Fruit fly (Drosophila melanogaster) whole organism, larva: Measurements from ENCODE around the gene CG14659.

Experiments used
- noc ChIP-seq: fragments of 200-800 bp; sonication (Bioruptor generic); optimal IDR thresholded peaks from 3 replicates; lab custom pipeline; 2019; ENCODE audit warnings: missing biosample characterization, mild to moderate bottlenecking, missing genetic modification characterization, moderate library complexity

Gene CG14659

DNA sequence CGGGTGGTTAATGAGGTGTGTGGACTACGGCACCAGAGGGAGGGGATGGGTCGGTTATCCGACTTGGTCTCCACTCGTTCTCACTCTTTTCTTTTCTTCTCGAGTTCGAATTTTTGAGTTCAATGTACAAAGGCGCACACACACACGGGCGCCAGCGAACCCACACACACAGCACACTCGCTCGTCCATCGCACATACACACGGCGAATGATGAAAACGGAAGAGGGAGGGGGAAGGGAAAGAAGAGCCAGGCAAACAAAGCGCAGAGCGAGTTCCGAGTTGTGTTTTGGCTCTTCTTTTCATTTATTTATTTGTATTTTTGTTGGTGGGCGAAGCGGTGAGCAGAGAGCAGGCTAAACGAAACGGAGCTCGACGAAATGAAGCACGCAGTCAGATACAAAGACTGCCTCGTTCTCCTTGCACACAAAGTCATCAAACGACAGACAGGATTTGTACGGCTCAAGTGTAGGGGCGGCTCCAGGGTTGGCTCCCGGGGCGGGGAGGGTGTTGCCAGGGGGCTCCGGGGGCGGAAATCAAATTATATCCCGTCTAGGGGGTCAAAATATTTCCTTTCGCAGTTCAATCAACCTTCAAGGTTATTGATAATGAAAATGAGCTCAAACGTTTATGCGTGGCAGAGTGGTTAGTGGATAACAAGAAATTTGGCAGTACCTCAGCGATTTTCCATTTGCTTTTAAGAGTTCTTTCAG lies 21.0 kb downstream of the CG14659 start:
- no peak for TF ChIP-seq noc (tag; lab: Kevin White, UChicago)

- no peak for TF ChIP-seq noc (tag; lab: Kevin White, UChicago)
These were observed 23.5 kb downstream of the CG14659 start for dm6 chr3R:4807582-4807981.

DNA sequence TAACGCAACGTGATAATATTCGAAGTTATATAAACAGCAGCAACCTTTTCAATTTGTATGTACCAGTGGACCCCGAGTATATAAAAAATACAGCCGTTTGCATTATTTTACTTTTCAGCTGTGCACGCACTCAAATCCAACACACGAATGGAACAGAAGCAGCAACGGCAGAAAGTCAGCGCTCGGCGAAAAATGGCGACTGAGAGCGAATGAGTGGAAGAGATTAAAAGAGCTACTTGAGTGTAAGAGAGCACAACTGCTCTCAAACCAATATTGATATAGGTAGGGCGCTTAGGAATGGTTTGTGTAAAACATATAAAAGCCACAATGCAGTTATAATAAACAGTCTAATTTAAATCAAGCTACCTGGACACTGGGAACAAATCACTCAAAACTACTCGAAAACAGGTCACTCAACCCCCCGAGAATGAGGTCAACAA lies 24.8 kb downstream of the CG14659 start:
- TF ChIP-seq noc (tag; lab: Kevin White, UChicago): peak; percentile 22

DNA sequence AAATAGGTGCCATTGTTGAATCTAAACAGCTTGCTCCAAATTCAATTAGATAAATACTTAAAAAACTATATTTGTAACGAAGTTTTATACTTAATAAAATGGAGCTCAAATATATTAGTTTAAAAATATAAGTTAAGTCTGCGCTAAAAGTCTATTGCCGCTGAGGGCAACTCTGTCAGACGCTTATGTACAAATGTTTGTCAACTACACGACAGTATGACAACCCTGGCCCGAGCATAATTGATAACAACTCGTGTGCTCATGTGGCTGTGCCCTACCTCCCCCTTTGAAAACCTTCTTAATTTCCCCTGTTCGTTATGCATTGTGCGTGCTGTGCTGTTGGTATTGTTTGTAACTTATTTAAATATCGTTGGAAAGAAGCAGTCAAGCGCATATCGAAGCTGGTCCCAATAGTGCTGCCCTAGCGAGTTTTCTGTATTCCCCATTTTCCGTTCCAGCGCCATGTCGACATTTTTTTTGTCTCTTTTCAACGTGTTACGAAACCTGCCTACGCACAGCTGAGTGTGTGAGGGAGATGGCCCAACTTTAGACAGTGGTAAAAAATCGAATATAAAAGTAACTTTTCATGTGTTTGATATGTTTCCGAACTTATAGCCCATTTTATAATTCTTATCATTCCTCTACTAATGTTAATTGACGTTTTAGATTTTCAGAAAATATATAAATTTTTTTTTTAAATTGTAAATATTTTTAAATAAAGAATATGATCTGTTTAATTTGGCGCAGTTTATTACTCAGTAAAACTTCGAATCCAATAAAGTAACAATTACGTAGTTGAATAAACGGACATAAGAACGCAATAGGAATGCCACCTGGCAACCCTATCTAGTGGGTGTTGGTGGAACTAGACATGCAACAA lies 26.0 kb downstream of the CG14659 start:
- no peak for TF ChIP-seq noc (tag; lab: Kevin White, UChicago)

- no peak for TF ChIP-seq noc (tag; lab: Kevin White, UChicago)
These were observed 26.9 kb downstream of the CG14659 start for dm6 chr3R:4804126-4804649.

DNA sequence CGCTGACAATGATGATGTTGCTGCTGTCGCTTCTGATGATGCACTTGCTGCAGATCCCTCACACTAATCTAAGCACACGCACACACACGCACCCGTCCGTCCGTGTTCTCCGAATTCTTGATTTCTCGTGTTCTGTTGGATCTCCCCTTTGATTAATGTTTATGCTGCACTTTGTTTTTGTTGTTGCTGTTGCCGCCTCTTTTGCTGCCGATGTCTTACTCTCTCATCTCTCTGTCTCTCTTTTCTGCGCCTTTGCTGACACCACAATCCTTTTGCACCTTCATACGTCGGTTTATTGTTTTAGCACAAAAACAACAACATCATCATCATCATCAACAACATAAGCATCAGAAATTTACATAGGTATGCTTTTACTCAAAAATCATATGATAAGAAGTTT lies 33.1 kb downstream of the CG14659 start:
- TF ChIP-seq noc (tag; lab: Kevin White, UChicago): no peak

DNA sequence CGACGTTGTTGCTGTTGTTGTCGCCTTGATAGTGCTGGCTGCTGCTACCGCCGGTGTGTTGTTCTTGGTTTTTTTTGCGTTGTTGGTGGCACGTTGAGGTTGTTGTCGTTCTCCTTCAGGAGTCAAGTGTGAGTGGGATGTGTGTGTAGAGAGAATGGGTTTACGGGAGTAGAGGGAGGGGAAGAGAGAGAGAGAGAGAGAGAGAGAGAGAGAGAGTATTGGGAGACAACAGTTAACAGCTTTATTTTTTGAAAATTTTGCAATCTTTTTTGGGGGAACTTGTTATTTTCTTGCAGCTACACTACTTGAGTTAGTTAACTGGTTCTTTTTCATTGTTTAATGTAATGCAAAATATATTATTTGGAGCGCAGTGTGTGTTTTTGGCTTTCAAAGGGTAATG lies 33.5 kb downstream of the CG14659 start:
- no peak for TF ChIP-seq noc (tag; lab: Kevin White, UChicago)

- TF ChIP-seq noc (tag; lab: Kevin White, UChicago): no peak
These were observed 46.5 kb downstream of the CG14659 start, which contains the start of gene Ccdc39 for dm6 chr3R:4784622-4785021. Gene Ccdc39, minus strand, starts transcription at chr3R:4784722.
